Fruit fly (Drosophila melanogaster): ENCODE data around the gene CG33298.

The CG33298 gene

DNA sequence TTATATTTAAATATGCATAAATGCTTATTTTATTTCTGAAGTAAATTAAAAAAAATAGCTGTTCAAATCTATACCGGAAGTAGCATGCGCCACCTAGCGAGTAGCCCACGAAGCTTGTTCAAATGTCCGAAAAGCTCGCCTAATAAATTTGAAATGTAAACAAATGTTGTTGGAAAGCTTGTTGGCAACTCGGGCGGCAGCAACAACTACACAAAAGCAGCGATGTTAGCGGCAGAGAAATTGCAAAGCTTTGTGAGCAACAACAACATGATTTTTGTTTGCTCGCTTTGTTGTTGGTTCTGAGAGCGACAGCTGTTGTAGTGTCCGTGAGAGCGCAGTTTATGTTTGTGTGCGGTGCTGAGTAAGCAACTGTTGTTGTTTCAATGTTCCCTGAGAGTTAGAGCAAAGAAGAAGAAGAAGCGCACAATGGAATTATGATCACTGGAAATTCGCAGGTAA lies 72.2 kb downstream of the CG33298 start (continued):
- TF ChIP-seq Met (GFP tag; optimal IDR thresholded peaks at IDR 0.05), result peak; percentile 89
- peak; percentile 71 for TF ChIP-seq CG10669 (GFP tag; optimal IDR thresholded peaks at IDR 0.05)
- peak; percentile 48 for TF ChIP-seq Gug (GFP tag; IDR thresholded peaks at IDR 0.05)
- TF ChIP-seq CG11902 (GFP tag; optimal IDR thresholded peaks at IDR 0.05), result no peak
- TF ChIP-seq CG9139 (GFP tag; optimal IDR thresholded peaks at IDR 0.05), result no peak
- peak; percentile 74 for TF ChIP-seq Blimp-1 (GFP tag; optimal IDR thresholded peaks at IDR 0.05)
- peak; percentile 97 for TF ChIP-seq CG6854 (GFP tag; optimal IDR thresholded peaks at IDR 0.05)
- TF ChIP-seq esn (GFP tag; optimal IDR thresholded peaks at IDR 0.05), result peak; percentile 90
- TF ChIP-seq lz (GFP tag; optimal IDR thresholded peaks at IDR 0.05), result peak; percentile 76
- peak; percentile 68 for TF ChIP-seq Eip75B (GFP tag; optimal IDR thresholded peaks at IDR 0.05)
- peak; percentile 67 for TF ChIP-seq CG6808 (GFP tag; optimal IDR thresholded peaks at IDR 0.05)
- TF ChIP-seq cyc (GFP tag; optimal IDR thresholded peaks at IDR 0.05), result peak; percentile 67
- TF ChIP-seq svp (GFP tag), result peak; percentile 74
- TF ChIP-seq spab (GFP tag; optimal IDR thresholded peaks at IDR 0.05), result peak; percentile 26
- peak; percentile 54 for TF ChIP-seq dsx (GFP tag; optimal IDR thresholded peaks at IDR 0.05; ENCODE audit: poor library complexity, severe bottlenecking)
- peak; percentile 89 for TF ChIP-seq CG3919 (GFP tag; optimal IDR thresholded peaks at IDR 0.05)
- TF ChIP-seq Ets96B (tag; optimal IDR thresholded peaks at IDR 0.05), result no peak
- peak; percentile 68 for TF ChIP-seq CG8119 (GFP tag; IDR thresholded peaks at IDR 0.05)
- TF ChIP-seq OdsH (GFP tag; optimal IDR thresholded peaks at IDR 0.05), result peak; percentile 83
- peak; percentile 78 for TF ChIP-seq CG15336 (GFP tag; IDR thresholded peaks at IDR 0.05)
- TF ChIP-seq CG10631 (GFP tag; optimal IDR thresholded peaks at IDR 0.05), result peak; percentile 26
- TF ChIP-seq CG11762 (GFP tag; optimal IDR thresholded peaks at IDR 0.05; ENCODE audit: insufficient read depth), result peak; percentile 77
- TF ChIP-seq net (GFP tag; optimal IDR thresholded peaks at IDR 0.05), result peak; percentile 96
- peak; percentile 84 for TF ChIP-seq Smox (GFP tag; optimal IDR thresholded peaks at IDR 0.05)
- peak; percentile 78 for TF ChIP-seq topi (GFP tag; optimal IDR thresholded peaks at IDR 0.05)
- peak; percentile 94 for TF ChIP-seq eg (GFP tag; IDR thresholded peaks at IDR 0.05)
- peak; percentile 77 for TF ChIP-seq CG6276 (GFP tag; optimal IDR thresholded peaks at IDR 0.05)

DNA sequence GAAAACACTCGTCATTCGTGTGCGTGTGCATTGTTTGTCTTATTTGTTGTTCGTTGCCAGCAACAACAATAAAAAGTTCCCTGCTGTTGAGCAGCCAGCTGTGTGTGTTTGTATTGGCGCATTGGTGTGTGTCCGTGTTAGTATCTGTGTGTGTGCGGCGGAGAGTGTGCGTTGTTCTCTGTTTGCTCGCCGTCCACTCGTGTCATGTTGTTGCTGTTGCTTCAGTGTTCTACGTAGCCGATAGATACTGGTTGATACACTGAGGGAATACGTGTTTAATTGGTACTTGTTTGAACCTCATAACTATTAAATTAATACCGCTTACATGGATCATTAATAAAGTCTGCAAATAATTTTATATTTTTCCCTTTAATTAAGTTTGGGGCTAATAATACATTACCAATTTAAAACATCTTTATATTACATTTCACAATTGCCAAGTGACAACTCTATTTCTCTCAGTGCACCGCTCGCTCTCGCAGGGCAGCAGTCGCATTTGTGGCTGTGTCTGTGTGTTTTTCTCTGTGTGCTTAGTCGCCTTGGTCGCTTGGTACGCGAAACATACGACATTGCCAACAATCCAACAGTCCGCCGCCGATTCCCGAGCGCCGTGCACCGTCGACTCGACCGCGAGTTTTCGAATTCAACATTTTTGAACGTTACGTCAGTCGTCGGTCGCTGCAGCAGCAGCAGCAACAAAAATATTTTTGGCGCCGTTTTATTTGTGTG lies 73.2 kb downstream of the CG33298 start, which contains the start of gene brwl:
Gene brwl, plus strand, starts transcription at position 531 of the 729 bp plus-strand sequence.
- TF ChIP-seq CG6854 (GFP tag; optimal IDR thresholded peaks at IDR 0.05) (peak; percentile 94), CG34406 (GFP tag; optimal IDR thresholded peaks at IDR 0.05) (peak; percentile 99), Ets21C (GFP tag; optimal IDR thresholded peaks at IDR 0.05) (peak; percentile 97), esn (GFP tag; optimal IDR thresholded peaks at IDR 0.05) (peak; percentile 99), Gug (GFP tag; IDR thresholded peaks at IDR 0.05) (peak; percentile 99), CG11294 (GFP tag; IDR thresholded peaks at IDR 0.05) (peak; percentile 98), topi (GFP tag; optimal IDR thresholded peaks at IDR 0.05) (peak; percentile 99), CG4318 (GFP tag; optimal IDR thresholded peaks at IDR 0.05) (peak; percentile 98), CG3919 (GFP tag; optimal IDR thresholded peaks at IDR 0.05) (peak; percentile 99), pdm3 (GFP tag; optimal IDR thresholded peaks at IDR 0.05) (peak; percentile 99), Lpt (GFP tag; optimal IDR thresholded peaks at IDR 0.05) (peak; percentile 99), Hr39 (GFP tag; optimal IDR thresholded peaks at IDR 0.05) (peak; percentile 98), Eip78C (GFP tag) (peak; percentile 100), CG9139 (GFP tag; optimal IDR thresholded peaks at IDR 0.05) (peak; percentile 94), fd59A (GFP tag; optimal IDR thresholded peaks at IDR 0.05) (peak; percentile 98), CG8119 (GFP tag; IDR thresholded peaks at IDR 0.05) (peak; percentile 99), Blimp-1 (GFP tag; optimal IDR thresholded peaks at IDR 0.05) (peak; percentile 93), Ets96B (tag; optimal IDR thresholded peaks at IDR 0.05) (peak; percentile 99), Met (GFP tag; optimal IDR thresholded peaks at IDR 0.05) (peak; percentile 98), CG7368 (GFP tag; optimal IDR thresholded peaks at IDR 0.05) (peak; percentile 98), CG32006 (GFP tag; optimal IDR thresholded peaks at IDR 0.05) (peak; percentile 99), CG11902 (GFP tag; optimal IDR thresholded peaks at IDR 0.05) (peak; percentile 96), Sox102F (GFP tag; optimal IDR thresholded peaks at IDR 0.05) (peak; percentile 98), net (GFP tag; optimal IDR thresholded peaks at IDR 0.05) (peak; percentile 99), Sox14 (GFP tag; optimal IDR thresholded peaks at IDR 0.05) (peak; percentile 99), CG6808 (GFP tag; optimal IDR thresholded peaks at IDR 0.05) (peak; percentile 97), OdsH (GFP tag; optimal IDR thresholded peaks at IDR 0.05) (peak; percentile 99), CG6163 (GFP tag; IDR thresholded peaks at IDR 0.05) (peak; percentile 98), CG10669 (GFP tag; optimal IDR thresholded peaks at IDR 0.05) (peak; percentile 98), Eip93F (GFP tag; optimal IDR thresholded peaks at IDR 0.05) (peak; percentile 96), CG1621 (tag; optimal IDR thresholded peaks at IDR 0.05) (peak; percentile 97), dsx (GFP tag; optimal IDR thresholded peaks at IDR 0.05; ENCODE audit: poor library complexity, severe bottlenecking) (peak; percentile 97), CG8632 (GFP tag; optimal IDR thresholded peaks at IDR 0.05) (peak; percentile 98), CG3032 (tag; optimal IDR thresholded peaks at IDR 0.05) (peak; percentile 99), CG6792 (GFP tag; optimal IDR thresholded peaks at IDR 0.05) (peak; percentile 99), svp (GFP tag) (peak; percentile 99)

Data from whole organism, prepupa.